Worm (Caenorhabditis elegans) whole organism, mixed stage, embryonic: ENCODE data around the gene Y22D7AR.14.

Experiments used
- ceh-39 ChIP-seq: fragments of 150-350 bp; optimal IDR thresholded peaks from 2 replicates; lab custom pipeline; 2014; ENCODE audit warnings: missing biosample characterization, missing genetic modification characterization
- ces-1 ChIP-seq: fragments of 150-350 bp; optimal IDR thresholded peaks from 2 replicates; lab custom pipeline; 2014; ENCODE audit warnings: missing biosample characterization, missing genetic modification reagents, missing genetic modification characterization
- cnd-1 ChIP-seq: fragments of 200-800 bp; sonication (Bioruptor generic); optimal IDR thresholded peaks from 2 replicates; lab custom pipeline; 2018; ENCODE audit warnings: mild to moderate bottlenecking, missing genetic modification characterization, missing compliant biosample characterization
- ham-2 ChIP-seq: fragments of 200-800 bp; sonication (Bioruptor generic); optimal IDR thresholded peaks from 2 replicates; lab custom pipeline; 2018; ENCODE audit warnings: mild to moderate bottlenecking, missing genetic modification characterization, missing compliant biosample characterization
- lin-13 ChIP-seq: fragments of 150-350 bp; optimal IDR thresholded peaks from 2 replicates; lab custom pipeline; 2014; ENCODE audit warnings: missing biosample characterization, missing genetic modification characterization
- lin-32 ChIP-seq: fragments of 200-800 bp; sonication (Bioruptor generic); optimal IDR thresholded peaks from 2 replicates; lab custom pipeline; 2018; ENCODE audit warnings: mild to moderate bottlenecking, missing genetic modification characterization, missing compliant biosample characterization
- lsy-2 ChIP-seq: fragments of 150-350 bp; optimal IDR thresholded peaks from 2 replicates; lab custom pipeline; 2014; ENCODE audit warnings: missing biosample characterization, missing genetic modification characterization
- mep-1 ChIP-seq: fragments of 150-350 bp; optimal IDR thresholded peaks from 2 replicates; lab custom pipeline; 2017; ENCODE audit warnings: missing biosample characterization, missing genetic modification reagents, missing genetic modification characterization, inconsistent platforms
- pha-4 ChIP-seq: fragments of 150-350 bp; optimal IDR thresholded peaks from 2 replicates; lab custom pipeline; 2018; ENCODE audit warnings: missing biosample characterization, missing genetic modification reagents, missing genetic modification characterization
- snpc-4 ChIP-seq: fragments of 150-350 bp; optimal IDR thresholded peaks from 2 replicates; lab custom pipeline; 2014; ENCODE audit warnings: missing biosample characterization, missing genetic modification characterization
- sptf-1 ChIP-seq: sonication (generic microtip); optimal IDR thresholded peaks from 2 replicates; lab custom pipeline; 2017; ENCODE audit warnings: mild to moderate bottlenecking, missing genetic modification characterization, moderate library complexity, missing compliant biosample characterization
- tbx-8 ChIP-seq: fragments of 200-800 bp; sonication (Bioruptor generic); optimal IDR thresholded peaks from 2 replicates; lab custom pipeline; 2018; ENCODE audit warnings: mild to moderate bottlenecking, missing genetic modification characterization, moderate library complexity, missing compliant biosample characterization
- unc-62 ChIP-seq: fragments of 150-350 bp; optimal IDR thresholded peaks from 2 replicates; lab custom pipeline; 2014; ENCODE audit warnings: missing biosample characterization, missing genetic modification reagents, missing genetic modification characterization
- ztf-11 ChIP-seq: fragments of 150-350 bp; optimal IDR thresholded peaks from 2 replicates; lab custom pipeline; 2014; ENCODE audit warnings: missing biosample characterization, missing genetic modification characterization

DNA sequence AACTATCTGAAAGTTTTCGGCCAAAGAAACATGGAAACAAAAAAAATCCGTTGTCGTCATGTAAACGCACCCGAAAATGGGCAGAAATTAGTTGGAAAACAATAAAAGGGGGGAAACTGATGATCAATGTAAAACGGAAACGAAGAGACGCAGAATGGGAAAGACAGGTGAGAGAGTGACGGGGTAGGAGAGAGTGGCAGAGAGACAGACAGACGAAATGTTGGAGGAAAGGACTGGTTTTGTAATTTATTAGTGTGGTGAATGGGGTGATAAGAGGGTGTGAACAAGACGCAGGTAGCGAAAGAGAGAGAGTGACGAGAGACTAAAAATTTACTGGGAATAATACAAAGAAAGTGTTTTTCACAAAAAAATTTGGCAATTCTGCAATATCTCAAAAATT, 8.8 kb downstream of the Y22D7AR.14 start:
- no peak for TF ChIP-seq ces-1 (GFP tag; lab: Kevin White, UChicago)
- TF ChIP-seq ztf-11 (tag; lab: Kevin White, UChicago) = no peak
- no peak for TF ChIP-seq lin-13 (tag; lab: Kevin White, UChicago)
- TF ChIP-seq unc-62 (GFP tag; lab: Kevin White, UChicago) = peak; percentile 16
- TF ChIP-seq snpc-4 = no peak
- no peak for TF ChIP-seq mep-1
- peak; percentile 13 for TF ChIP-seq pha-4 (tag; lab: Kevin White, UChicago)
- TF ChIP-seq tbx-8 (GFP tag; lab: Kevin White, UChicago) = no peak
- peak; percentile 3 for TF ChIP-seq cnd-1 (tag; lab: Kevin White, UChicago)
- TF ChIP-seq sptf-1 (tag; lab: Kevin White, UChicago) = no peak
- no peak for TF ChIP-seq lin-32
- no peak for TF ChIP-seq lsy-2
- no peak for TF ChIP-seq ceh-39 (tag; lab: Kevin White, UChicago)
- no peak for TF ChIP-seq ham-2 (GFP tag; lab: Kevin White, UChicago)
